Fruit fly (Drosophila melanogaster) whole organism, embryonic: ENCODE measurements around the gene Sptr.

Experiments
- Antp ChIP-seq: fragments of 200-800 bp; sonication (Bioruptor generic); optimal IDR thresholded peaks from 3 replicates; lab custom pipeline; 2016; ENCODE audit warnings: missing biosample characterization, missing genetic modification characterization
- B-H1 ChIP-seq: fragments of 200-800 bp; sonication (Bioruptor generic); IDR thresholded peaks from 3 replicates; pipeline ENCODE4 v1.3.6; 2022; ENCODE audit warnings: missing biosample characterization, missing genetic modification characterization
- Blimp-1 ChIP-seq: fragments of 200-800 bp; sonication (Bioruptor generic); optimal IDR thresholded peaks from 3 replicates; lab custom pipeline; 2018; ENCODE audit warnings: missing biosample characterization, missing genetic modification characterization, mild to moderate bottlenecking, moderate library complexity, missing genetic modification reagents
- CG10543 ChIP-seq: fragments of 200-800 bp; sonication (Bioruptor generic); optimal IDR thresholded peaks from 3 replicates; lab custom pipeline; 2017; ENCODE audit warnings: missing biosample characterization, mild to moderate bottlenecking, missing genetic modification characterization, moderate library complexity
- CG10565 ChIP-seq: fragments of 200-800 bp; sonication (Bioruptor generic); optimal IDR thresholded peaks from 3 replicates; lab custom pipeline; 2016; ENCODE audit warnings: missing biosample characterization, mild to moderate bottlenecking, missing genetic modification characterization
- CG11504 ChIP-seq: fragments of 200-800 bp; sonication (Bioruptor generic); optimal IDR thresholded peaks from 3 replicates; lab custom pipeline; 2019; ENCODE audit warnings: missing biosample characterization, mild to moderate bottlenecking, missing genetic modification characterization, moderate library complexity
- CG11560 ChIP-seq: fragments of 200-800 bp; sonication (Bioruptor generic); IDR thresholded peaks from 3 replicates; pipeline ENCODE4 v1.3.6; 2022; ENCODE audit warnings: missing biosample characterization, missing genetic modification characterization
- CG12391 ChIP-seq: fragments of 200-800 bp; sonication (Bioruptor generic); optimal IDR thresholded peaks from 3 replicates; lab custom pipeline; 2018; ENCODE audit warnings: missing biosample characterization, mild to moderate bottlenecking, missing genetic modification characterization, moderate library complexity
- CG12769 ChIP-seq: fragments of 200-800 bp; sonication (Bioruptor generic); optimal IDR thresholded peaks from 2 replicates; lab custom pipeline; 2019; ENCODE audit warnings: missing biosample characterization, mild to moderate bottlenecking, missing genetic modification characterization, moderate library complexity
- CG13296 ChIP-seq: fragments of 200-800 bp; sonication (Bioruptor generic); optimal IDR thresholded peaks from 3 replicates; lab custom pipeline; 2018; ENCODE audit warnings: missing biosample characterization, mild to moderate bottlenecking, missing genetic modification characterization
- CG17385 ChIP-seq: fragments of 200-800 bp; sonication (Bioruptor generic); optimal IDR thresholded peaks from 3 replicates; lab custom pipeline; 2018; ENCODE audit warnings: missing biosample characterization, mild to moderate bottlenecking, missing genetic modification characterization
- CG17829 ChIP-seq: fragments of 200-800 bp; optimal IDR thresholded peaks from 2 replicates; lab custom pipeline; 2019; ENCODE audit warnings: missing biosample characterization, mild to moderate bottlenecking, missing genetic modification characterization, moderate library complexity
- CG18599 ChIP-seq: fragments of 200-800 bp; sonication (Bioruptor generic); optimal IDR thresholded peaks from 3 replicates; lab custom pipeline; 2017; ENCODE audit warnings: missing biosample characterization, missing genetic modification characterization, mild to moderate bottlenecking, moderate library complexity, missing genetic modification reagents
- CG30431 ChIP-seq: fragments of 200-800 bp; sonication (Bioruptor generic); optimal IDR thresholded peaks from 2 replicates; lab custom pipeline; 2017; ENCODE audit warnings: missing biosample characterization, missing genetic modification characterization
- CG32772 ChIP-seq: fragments of 200-800 bp; sonication (Bioruptor generic); IDR thresholded peaks from 2 replicates; pipeline ENCODE4 v1.3.6; 2022; ENCODE audit warnings: missing biosample characterization, missing genetic modification characterization
- CG3281 ChIP-seq: fragments of 200-800 bp; sonication (Bioruptor generic); optimal IDR thresholded peaks from 3 replicates; lab custom pipeline; 2017; ENCODE audit warnings: missing biosample characterization, mild to moderate bottlenecking, missing genetic modification characterization
- CG3726 ChIP-seq: fragments of 200-800 bp; sonication (Bioruptor generic); IDR thresholded peaks from 3 replicates; pipeline ENCODE4, ENCODE4 v1.3.6; 2022; ENCODE audit warnings: missing biosample characterization, missing genetic modification characterization
- CG4820 ChIP-seq: fragments of 200-800 bp; sonication (Bioruptor generic); optimal IDR thresholded peaks from 3 replicates; lab custom pipeline; 2016; ENCODE audit warnings: missing biosample characterization, missing genetic modification characterization
- CG4854 ChIP-seq: fragments of 200-800 bp; sonication (Bioruptor generic); optimal IDR thresholded peaks from 2 replicates; lab custom pipeline; 2016; ENCODE audit warnings: missing biosample characterization, missing genetic modification characterization, inconsistent platforms
- CG7786 ChIP-seq: fragments of 200-800 bp; sonication (Bioruptor generic); optimal IDR thresholded peaks from 2 replicates; lab custom pipeline; 2016; ENCODE audit warnings: missing biosample characterization, missing genetic modification characterization
- CG8089 ChIP-seq: fragments of 200-800 bp; sonication (Bioruptor generic); optimal IDR thresholded peaks from 3 replicates; lab custom pipeline; 2016; ENCODE audit warnings: missing biosample characterization, missing genetic modification characterization
- CG8290 ChIP-seq, 3 experiments: fragments of 200-800 bp; sonication (Bioruptor generic); optimal IDR thresholded peaks; 2 replicates each; lab custom pipeline; 2016 to 2019; ENCODE audit warnings: missing biosample characterization in 3 of 3, missing genetic modification characterization in 3 of 3, mild to moderate bottlenecking in 2 of 3, moderate library complexity in 1 of 3
- CTCF ChIP-seq: fragments of 200-800 bp; sonication (Bioruptor generic); optimal IDR thresholded peaks from 2 replicates; lab custom pipeline; 2017; ENCODE audit warnings: missing biosample characterization, mild to moderate bottlenecking, missing genetic modification characterization, moderate library complexity
- CkIIα-i1 ChIP-seq: fragments of 200-800 bp; sonication (Bioruptor generic); IDR thresholded peaks from 2 replicates; pipeline ENCODE4 v1.3.6; 2022; ENCODE audit warnings: missing biosample characterization, missing genetic modification characterization
- D19B ChIP-seq: fragments of 200-800 bp; sonication (Bioruptor generic); optimal IDR thresholded peaks from 2 replicates; lab custom pipeline; 2017; ENCODE audit warnings: missing biosample characterization, mild to moderate bottlenecking, missing genetic modification characterization
- H15 ChIP-seq: fragments of 200-800 bp; sonication (Bioruptor generic); IDR thresholded peaks from 3 replicates; pipeline ENCODE4 v1.3.6; 2022; ENCODE audit warnings: missing biosample characterization, missing genetic modification characterization
- HHEX ChIP-seq: fragments of 200-800 bp; sonication (Bioruptor generic); optimal IDR thresholded peaks from 3 replicates; lab custom pipeline; 2017; ENCODE audit warnings: missing biosample characterization, mild to moderate bottlenecking, missing genetic modification characterization, missing genetic modification reagents
- HLH54F ChIP-seq: fragments of 200-800 bp; sonication (Bioruptor generic); optimal IDR thresholded peaks from 3 replicates; lab custom pipeline; 2016; ENCODE audit warnings: missing biosample characterization, missing genetic modification characterization
- MTF-1 ChIP-seq: fragments of 200-800 bp; sonication (Bioruptor generic); optimal IDR thresholded peaks from 2 replicates; lab custom pipeline; 2018; ENCODE audit warnings: missing biosample characterization, mild to moderate bottlenecking, missing genetic modification characterization, borderline replicate concordance
- Med ChIP-seq: fragments of 200-800 bp; sonication (Bioruptor generic); peaks from one replicate; lab custom pipeline; 2016; ENCODE audit warnings: missing biosample characterization, missing genetic modification characterization, mild to moderate bottlenecking, inconsistent platforms, moderate library complexity
- Neu2 ChIP-seq: fragments of 200-800 bp; sonication (Bioruptor generic); optimal IDR thresholded peaks from 3 replicates; lab custom pipeline; 2016; ENCODE audit warnings: missing biosample characterization, missing genetic modification characterization, borderline replicate concordance
- Rfx ChIP-seq: fragments of 200-800 bp; sonication (Bioruptor generic); IDR thresholded peaks from 2 replicates; pipeline ENCODE4 v1.3.6; 2022; ENCODE audit warnings: missing biosample characterization, missing genetic modification characterization
- Xbp1 ChIP-seq: fragments of 200-800 bp; sonication (Bioruptor generic); optimal IDR thresholded peaks from 3 replicates; lab custom pipeline; 2016; ENCODE audit warnings: missing biosample characterization, mild to moderate bottlenecking, missing genetic modification characterization
- abd-A ChIP-seq: fragments of 200-800 bp; sonication (Bioruptor generic); optimal IDR thresholded peaks from 3 replicates; lab custom pipeline; 2019; ENCODE audit warnings: missing biosample characterization, mild to moderate bottlenecking, missing genetic modification characterization, moderate library complexity
- amos ChIP-seq: fragments of 200-800 bp; sonication (Bioruptor generic); IDR thresholded peaks from 2 replicates; pipeline ENCODE4 v1.3.6; 2022; ENCODE audit warnings: missing biosample characterization, missing genetic modification characterization; ENCODE audit not compliant: partially characterized antibody
- cg ChIP-seq: fragments of 200-800 bp; sonication (Bioruptor generic); optimal IDR thresholded peaks from 3 replicates; lab custom pipeline; 2019; ENCODE audit warnings: missing biosample characterization, mild to moderate bottlenecking, missing genetic modification characterization, moderate library complexity
- dati ChIP-seq: fragments of 200-800 bp; sonication (Bioruptor generic); IDR thresholded peaks from 2 replicates; pipeline ENCODE4 v1.3.6; 2022; ENCODE audit warnings: missing biosample characterization, missing genetic modification characterization
- fd3F ChIP-seq: fragments of 200-800 bp; sonication (Bioruptor generic); optimal IDR thresholded peaks from 2 replicates; lab custom pipeline; 2018; ENCODE audit warnings: missing biosample characterization, mild to moderate bottlenecking, missing genetic modification characterization, moderate library complexity
- gem ChIP-seq: fragments of 200-800 bp; sonication (Bioruptor generic); optimal IDR thresholded peaks from 2 replicates; lab custom pipeline; 2019; ENCODE audit warnings: missing biosample characterization, mild to moderate bottlenecking, missing genetic modification characterization, moderate library complexity
- gsb ChIP-seq: fragments of 200-800 bp; sonication (Bioruptor generic); IDR thresholded peaks from 2 replicates; pipeline ENCODE4 v1.3.6; 2022; ENCODE audit warnings: missing biosample characterization, missing genetic modification characterization
- jigr1 ChIP-seq: fragments of 200-800 bp; sonication (Bioruptor generic); IDR thresholded peaks from 3 replicates; pipeline ENCODE4 v1.3.6; 2022; ENCODE audit warnings: missing biosample characterization, missing genetic modification characterization
- lab ChIP-seq: fragments of 200-800 bp; sonication (Bioruptor generic); optimal IDR thresholded peaks from 3 replicates; lab custom pipeline; 2017; ENCODE audit warnings: missing biosample characterization, missing genetic modification characterization, mild to moderate bottlenecking, moderate library complexity, missing genetic modification reagents
- maf-S ChIP-seq: fragments of 200-800 bp; sonication (Bioruptor generic); optimal IDR thresholded peaks from 2 replicates; lab custom pipeline; 2016; ENCODE audit warnings: missing biosample characterization, missing genetic modification characterization
- mld ChIP-seq: fragments of 200-800 bp; sonication (Bioruptor generic); IDR thresholded peaks from 3 replicates; pipeline ENCODE4 v1.3.6; 2022; ENCODE audit warnings: missing biosample characterization, missing genetic modification characterization; ENCODE audit not compliant: partially characterized antibody
- nerfin-1 ChIP-seq: fragments of 200-800 bp; sonication (Bioruptor generic); optimal IDR thresholded peaks from 3 replicates; lab custom pipeline; 2019; ENCODE audit warnings: missing biosample characterization, mild to moderate bottlenecking, missing genetic modification characterization, moderate library complexity
- peb ChIP-seq: fragments of 200-800 bp; sonication (Bioruptor generic); IDR thresholded peaks from 2 replicates; pipeline ENCODE4 v1.3.6; 2022; ENCODE audit warnings: missing biosample characterization, missing genetic modification characterization
- so ChIP-seq: fragments of 200-800 bp; sonication (Bioruptor generic); IDR thresholded peaks from 3 replicates; pipeline ENCODE4 v1.3.6; 2022; ENCODE audit warnings: missing biosample characterization, missing genetic modification characterization
- toy ChIP-seq: fragments of 200-800 bp; sonication (Bioruptor generic); IDR thresholded peaks from 2 replicates; pipeline ENCODE4 v1.3.6; 2022; ENCODE audit warnings: missing biosample characterization, missing genetic modification characterization
- tup ChIP-seq: fragments of 200-800 bp; sonication (Bioruptor generic); optimal IDR thresholded peaks from 2 replicates; lab custom pipeline; 2016; ENCODE audit warnings: missing biosample characterization, mild to moderate bottlenecking, missing genetic modification characterization, moderate library complexity
- zfh1 ChIP-seq: fragments of 200-800 bp; sonication (Bioruptor generic); IDR thresholded peaks from 3 replicates; pipeline ENCODE4 v1.3.6; 2022; ENCODE audit warnings: missing biosample characterization, missing genetic modification characterization

The Sptr gene

DNA sequence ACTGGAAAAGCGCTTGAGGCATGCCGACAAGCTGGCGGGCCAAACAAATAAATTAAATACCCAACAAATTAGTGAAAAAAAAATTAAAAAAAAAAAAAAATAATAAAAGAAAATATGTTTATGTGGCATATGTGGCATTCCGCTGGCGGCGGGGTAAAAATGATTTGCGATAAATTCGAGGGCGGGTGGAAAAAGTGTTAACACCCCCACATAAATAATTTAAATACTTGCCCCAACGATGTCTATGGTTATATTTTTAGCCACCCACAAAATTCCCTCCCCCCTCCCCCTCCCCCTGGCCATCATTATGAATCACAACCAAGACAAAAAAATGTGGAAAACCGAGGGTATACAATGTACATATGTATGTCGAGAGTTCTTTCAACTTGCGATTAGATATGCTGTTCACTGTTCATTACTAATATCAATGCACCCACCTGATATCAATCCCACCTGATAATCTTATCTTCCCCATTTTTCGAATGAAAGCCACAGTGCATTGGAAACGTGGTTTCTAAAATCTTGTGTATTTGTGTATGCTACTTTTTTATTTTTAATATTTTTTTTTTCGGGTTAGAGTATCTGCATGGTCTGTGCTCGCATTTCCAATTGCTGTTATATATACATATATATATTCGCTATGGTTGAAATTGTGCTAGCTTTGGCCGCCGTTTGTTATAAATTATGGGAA, 13.9 kb downstream of the Sptr start:
- TF ChIP-seq gem (tag; lab: Kevin White, UChicago) (peak; percentile 27), CG10565 (GFP tag; lab: Kevin White, UChicago) (no peak), B-H1 (GFP tag; lab: Robert Waterston, UW) (no peak), toy (no peak), so (GFP tag; lab: Robert Waterston, UW) (no peak), HHEX (no peak), CG11504 (tag; lab: Kevin White, UChicago) (peak; percentile 24), CG8290 (GFP tag; optimal IDR thresholded peaks at IDR 0.05; lab: Kevin White, UChicago) (no peak), CG8290 (tag; optimal IDR thresholded peaks at IDR 0.05; lab: Kevin White, UChicago) (no peak), Antp (GFP tag; lab: Kevin White, UChicago) (no peak), dati (GFP tag; lab: Robert Waterston, UW) (no peak), amos (GFP tag; lab: Robert Waterston, UW) (no peak), CG13296 (GFP tag; lab: Kevin White, UChicago) (no peak), maf-S (GFP tag; lab: Kevin White, UChicago) (no peak), CG4854 (GFP tag; lab: Kevin White, UChicago) (no peak), Med (GFP tag; lab: Kevin White, UChicago) (peak; percentile 21), tup (GFP tag; lab: Kevin White, UChicago) (no peak), CG3281 (GFP tag; lab: Kevin White, UChicago) (no peak), CG7786 (GFP tag; lab: Kevin White, UChicago) (no peak), CG12769 (tag; lab: Kevin White, UChicago) (no peak), CG10543 (GFP tag; lab: Kevin White, UChicago) (no peak), gsb (GFP tag; lab: Robert Waterston, UW) (no peak), D19B (GFP tag; lab: Kevin White, UChicago) (no peak), CG18599 (GFP tag; lab: Kevin White, UChicago) (no peak), CG3726 (GFP tag; lab: Robert Waterston, UW) (no peak), CG17829 (tag; lab: Kevin White, UChicago) (no peak), lab (GFP tag; lab: Kevin White, UChicago) (peak; percentile 8), peb (GFP tag; lab: Robert Waterston, UW) (no peak), CG32772 (GFP tag; lab: Robert Waterston, UW) (no peak), nerfin-1 (no peak), jigr1 (GFP tag; lab: Robert Waterston, UW) (no peak), CG4820 (GFP tag; lab: Kevin White, UChicago) (no peak), Xbp1 (GFP tag; lab: Kevin White, UChicago) (no peak), CTCF (no peak), HLH54F (GFP tag; lab: Kevin White, UChicago) (no peak), CG12391 (tag; lab: Kevin White, UChicago) (no peak), fd3F (GFP tag; lab: Kevin White, UChicago) (no peak), CG11560 (tag; lab: Robert Waterston, UW) (no peak), cg (GFP tag; lab: Kevin White, UChicago) (no peak), abd-A (tag; lab: Kevin White, UChicago) (no peak), Neu2 (no peak), mld (no peak), Blimp-1 (GFP tag; lab: Kevin White, UChicago) (no peak), CG30431 (no peak), CG17385 (no peak), CkIIα-i1 (GFP tag; lab: Robert Waterston, UW) (no peak), zfh1 (GFP tag; lab: Robert Waterston, UW) (no peak), MTF-1 (GFP tag; lab: Kevin White, UChicago) (no peak), Rfx (GFP tag; lab: Robert Waterston, UW) (no peak; the same call in 1 of the 2 replicates), CG8089 (GFP tag; lab: Kevin White, UChicago) (no peak), H15 (no peak)
